Worm (Caenorhabditis elegans): ENCODE data around the gene T25B6.5.

The T25B6.5 gene

ce11 chrX:9053426-9053825, 31.9 kb upstream of the T25B6.5 start:
- TF ChIP-seq elt-3 (tag; optimal IDR thresholded peaks at IDR 0.05) (peak in 1 of 3 experiments; percentile 20), nhr-25 (tag; optimal IDR thresholded peaks at IDR 0.05) (peak; percentile 53), ztf-11 (tag; optimal IDR thresholded peaks at IDR 0.05) (no peak), nhr-23 (tag; optimal IDR thresholded peaks at IDR 0.05) (peak; percentile 39)

ce11 chrX:9048657-9049056, 27.1 kb upstream of the T25B6.5 start, which contains the start of gene F47E1.20:
Gene F47E1.20 (plus strand): TSS chrX:9048957.
- no peak for TF ChIP-seq egl-5 (tag; optimal IDR thresholded peaks at IDR 0.05)
- no peak for TF ChIP-seq egl-27 (tag; optimal IDR thresholded peaks at IDR 0.05)
- TF ChIP-seq nhr-67 (tag; optimal IDR thresholded peaks at IDR 0.05): no peak
- no peak for TF ChIP-seq R02D3.7 (tag; optimal IDR thresholded peaks at IDR 0.05)
- TF ChIP-seq pqm-1 (tag; optimal IDR thresholded peaks at IDR 0.05): no peak
- TF ChIP-seq lin-39 (tag; optimal IDR thresholded peaks at IDR 0.05): no peak
- no peak for TF ChIP-seq nhr-25 (tag; optimal IDR thresholded peaks at IDR 0.05)
- TF ChIP-seq skn-1 (tag; optimal IDR thresholded peaks at IDR 0.05): no peak
- TF ChIP-seq zag-1 (tag; optimal IDR thresholded peaks at IDR 0.05): no peak
- TF ChIP-seq nhr-77 (tag; optimal IDR thresholded peaks at IDR 0.05): no peak
- no peak for TF ChIP-seq nhr-76 (tag; optimal IDR thresholded peaks at IDR 0.05)
- no peak for TF ChIP-seq lin-15B (tag; optimal IDR thresholded peaks at IDR 0.05)

- no peak for TF ChIP-seq unc-62 (GFP tag; optimal IDR thresholded peaks at IDR 0.05)
- no peak for TF ChIP-seq daf-12 (tag; optimal IDR thresholded peaks at IDR 0.05)
Observed at ce11 chrX:9045913-9046312, 24.4 kb upstream of the T25B6.5 start, which contains the start of gene prdm-14. Gene prdm-14 (plus strand): TSS chrX:9046213.

- TF ChIP-seq elt-2 (tag; optimal IDR thresholded peaks at IDR 0.05) (peak; percentile 73), pqm-1 (tag; optimal IDR thresholded peaks at IDR 0.05) (peak; percentile 58), eor-1 (tag; optimal IDR thresholded peaks at IDR 0.05) (no peak)
Observed at ce11 chrX:9036237-9036636, 14.7 kb upstream of the T25B6.5 start.

ce11 chrX:9035142-9035541, 13.6 kb upstream of the T25B6.5 start:
- TF ChIP-seq skn-1 (tag; optimal IDR thresholded peaks at IDR 0.05): peak; percentile 74
- no peak for TF ChIP-seq ZK546.5 (tag; optimal IDR thresholded peaks at IDR 0.05)
- TF ChIP-seq pha-4 (tag; optimal IDR thresholded peaks at IDR 0.05): no peak
- peak; percentile 80 for TF ChIP-seq pqm-1 (tag; optimal IDR thresholded peaks at IDR 0.05)
- TF ChIP-seq lsy-12 (tag; optimal IDR thresholded peaks at IDR 0.05): no peak
- peak; percentile 82 for TF ChIP-seq elt-2 (tag; optimal IDR thresholded peaks at IDR 0.05)
- no peak for TF ChIP-seq ama-1 (optimal IDR thresholded peaks at IDR 0.05)

- peak; percentile 40 for TF ChIP-seq pqm-1 (tag; optimal IDR thresholded peaks at IDR 0.05)
- peak; percentile 80 for TF ChIP-seq elt-2 (tag; optimal IDR thresholded peaks at IDR 0.05)
- TF ChIP-seq zag-1 (tag; optimal IDR thresholded peaks at IDR 0.05): no peak
Observed at ce11 chrX:9034310-9034709, 12.8 kb upstream of the T25B6.5 start, which contains the start of gene nep-22. Gene nep-22 (plus strand): TSS chrX:9034554.

- peak; percentile 73 for TF ChIP-seq nhr-25 (tag; optimal IDR thresholded peaks at IDR 0.05)
- no peak for TF ChIP-seq jun-1 (tag; optimal IDR thresholded peaks at IDR 0.05)
- peak; percentile 38 for TF ChIP-seq nhr-23 (tag; optimal IDR thresholded peaks at IDR 0.05)
Observed at ce11 chrX:9028909-9029520, 7.5 kb upstream of the T25B6.5 start, which contains the start of gene snf-12. Gene snf-12 (plus strand): TSS chrX:9029470.

ce11 chrX:9027304-9027703, 5.8 kb upstream of the T25B6.5 start, which contains the start of gene T25B6.3:
Gene T25B6.3 (plus strand): TSS chrX:9027604.
- TF ChIP-seq skn-1 (tag; optimal IDR thresholded peaks at IDR 0.05) (no peak), ceh-9 (tag; optimal IDR thresholded peaks at IDR 0.05) (no peak), jun-1 (tag; optimal IDR thresholded peaks at IDR 0.05) (no peak), nhr-77 (tag; optimal IDR thresholded peaks at IDR 0.05) (no peak), aly-2 (tag; optimal IDR thresholded peaks at IDR 0.05) (no peak), ztf-11 (tag; optimal IDR thresholded peaks at IDR 0.05) (no peak), R02D3.7 (tag; optimal IDR thresholded peaks at IDR 0.05) (no peak), nhr-43 (tag; optimal IDR thresholded peaks at IDR 0.05; ENCODE audit: poor library complexity, severe bottlenecking) (no peak), daf-12 (tag; optimal IDR thresholded peaks at IDR 0.05) (no peak), nhr-12 (tag; optimal IDR thresholded peaks at IDR 0.05) (no peak), pha-4 (tag; optimal IDR thresholded peaks at IDR 0.05) (no peak), nhr-11 (tag; optimal IDR thresholded peaks at IDR 0.05) (no peak), nfya-1 (tag; optimal IDR thresholded peaks at IDR 0.05; ENCODE audit: insufficient read depth) (no peak), nhr-23 (tag; optimal IDR thresholded peaks at IDR 0.05) (no peak), mml-1 (tag; optimal IDR thresholded peaks at IDR 0.05) (no peak), ztf-4 (tag; optimal IDR thresholded peaks at IDR 0.05) (no peak)

Data from whole organism, L3 larva.